Worm (Caenorhabditis elegans) whole organism, L4 larva: ENCODE data around the gene wago-4.

Experiments
- ZK337.2 ChIP-seq: fragments of 200-800 bp; sonication (Bioruptor generic); IDR thresholded peaks from 2 replicates; pipeline ENCODE4 v1.3.6; 2022; ENCODE audit warnings: missing genetic modification reagents, missing genetic modification characterization, missing compliant biosample characterization
- cey-2 ChIP-seq: sonication (generic microtip); optimal IDR thresholded peaks from 3 replicates; lab custom pipeline; 2017; ENCODE audit warnings: missing genetic modification characterization, mild to moderate bottlenecking, missing compliant biosample characterization, antibody characterized with exemption, borderline replicate concordance; ENCODE audit not compliant: insufficient read depth
- daf-12 ChIP-seq: fragments of 150-350 bp; optimal IDR thresholded peaks from 2 replicates; lab custom pipeline; 2014; ENCODE audit warnings: missing biosample characterization, missing genetic modification reagents, missing genetic modification characterization
- nhr-28 ChIP-seq: fragments of 150-350 bp; optimal IDR thresholded peaks from 2 replicates; lab custom pipeline; 2014; ENCODE audit warnings: missing biosample characterization, missing genetic modification characterization
- pha-4 ChIP-seq, 2 experiments: fragments of 150-350 bp in 1 of 2; fragments of 200-800 bp in 1 of 2; sonication (Bioruptor generic) in 1 of 2; IDR thresholded peaks in 1 of 2; optimal IDR thresholded peaks in 1 of 2; 2 replicates each; pipeline versions ENCODE4 v1.3.6 to Lab custom; 2014 to 2022; ENCODE audit warnings: missing genetic modification characterization in 2 of 2, missing genetic modification reagents in 2 of 2, missing biosample characterization in 1 of 2, missing compliant biosample characterization in 1 of 2
- pqm-1 ChIP-seq: sonication (generic microtip); optimal IDR thresholded peaks from 2 replicates; lab custom pipeline; 2017; ENCODE audit warnings: missing biosample characterization, missing genetic modification characterization
- saeg-2 ChIP-seq: fragments of 200-800 bp; sonication (Bioruptor generic); IDR thresholded peaks from 2 replicates; pipeline ENCODE4 v1.3.6; 2022; ENCODE audit warnings: missing genetic modification reagents, missing genetic modification characterization, missing compliant biosample characterization
- unc-62 ChIP-seq, 3 experiments: fragments of 150-350 bp in 1 of 3; sonication (generic microtip); optimal IDR thresholded peaks in 2 of 3; peaks in 1 of 3; 1 replicate in 1 of 3; 2 replicates in 2 of 3; lab custom pipeline; 2014 to 2017; ENCODE audit warnings: missing biosample characterization in 3 of 3, missing genetic modification characterization in 3 of 3, missing genetic modification reagents in 3 of 3, missing genotype in 1 of 3
- zfp-3 ChIP-seq: fragments of 200-800 bp; sonication (Bioruptor generic); conservative IDR thresholded peaks from 2 replicates; pipeline ENCODE4 v1.3.6; 2022; ENCODE audit warnings: missing genetic modification reagents, missing genetic modification characterization, missing compliant biosample characterization

DNA sequence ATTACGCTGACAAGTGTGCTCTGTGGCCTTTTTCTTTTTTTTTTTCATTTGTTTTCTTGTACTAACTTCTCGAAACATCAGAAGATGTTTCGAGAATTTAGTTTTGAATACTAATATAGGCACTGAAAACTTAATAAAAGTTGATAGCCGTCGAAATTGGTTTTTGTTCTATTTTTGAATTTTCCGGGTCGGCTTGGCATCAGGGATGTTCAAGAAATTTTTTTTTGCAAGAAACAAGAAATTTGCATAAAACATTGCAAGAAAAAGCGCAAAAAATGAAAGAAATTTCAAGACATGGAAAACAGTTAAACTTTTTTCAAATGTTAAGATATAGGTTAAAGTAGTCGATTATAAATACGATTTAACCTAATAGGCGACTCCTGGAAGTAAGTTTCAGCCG lies 3.9 kb downstream of the wago-4 start:
- TF ChIP-seq unc-62 (GFP tag; optimal IDR thresholded peaks at IDR 0.05 in 1 of 2; lab: Kevin White, UChicago), result no peak
- no peak for TF ChIP-seq unc-62 (tag; optimal IDR thresholded peaks at IDR 0.05; lab: Kevin White, UChicago)
- no peak for TF ChIP-seq saeg-2
- TF ChIP-seq nhr-28 (tag; lab: Kevin White, UChicago), result no peak
- TF ChIP-seq zfp-3 (GFP tag; lab: Robert Waterston, UW), result no peak
- TF ChIP-seq pha-4 (GFP tag; IDR thresholded peaks at IDR 0.05; lab: Robert Waterston, UW), result no peak
- no peak for TF ChIP-seq pha-4 (tag; optimal IDR thresholded peaks at IDR 0.05; lab: Kevin White, UChicago)
- TF ChIP-seq ZK337.2 (GFP tag; lab: Robert Waterston, UW), result no peak
- no peak for TF ChIP-seq daf-12
- TF ChIP-seq pqm-1 (tag; lab: Kevin White, UChicago), result no peak
- TF ChIP-seq cey-2 (tag; lab: Kevin White, UChicago), result no peak
